Worm (Caenorhabditis elegans) whole organism, L4/young adult: ENCODE data around the gene B0222.5.

Experiments
- W03F9.2 ChIP-seq: fragments of 150-350 bp; optimal IDR thresholded peaks from 2 replicates; lab custom pipeline; 2014; ENCODE audit warnings: missing biosample characterization, missing genetic modification characterization
- dao-5 ChIP-seq: sonication (generic microtip); optimal IDR thresholded peaks from 2 replicates; lab custom pipeline; 2016; ENCODE audit warnings: missing genotype, missing genetic modification characterization, moderate library complexity, missing compliant biosample characterization
- him-1 ChIP-seq: sonication (generic microtip); optimal IDR thresholded peaks from 2 replicates; lab custom pipeline; 2016; ENCODE audit warnings: missing genotype, missing genetic modification reagents, missing genetic modification characterization, missing compliant biosample characterization

Gene B0222.5

ce11 chrV:9108219-9108618, 46.5 kb downstream of the B0222.5 start, which contains the start of gene F21C10.18:
Gene F21C10.18 (plus strand): TSS chrV:9108519.
- TF ChIP-seq W03F9.2 (tag; lab: Kevin White, UChicago) (no peak), dao-5 (no peak), him-1 (tag; lab: Kevin White, UChicago) (no peak)
